Fruit fly (Drosophila melanogaster): Measurements from ENCODE around the gene CG34135.

The CG34135 gene

DNA sequence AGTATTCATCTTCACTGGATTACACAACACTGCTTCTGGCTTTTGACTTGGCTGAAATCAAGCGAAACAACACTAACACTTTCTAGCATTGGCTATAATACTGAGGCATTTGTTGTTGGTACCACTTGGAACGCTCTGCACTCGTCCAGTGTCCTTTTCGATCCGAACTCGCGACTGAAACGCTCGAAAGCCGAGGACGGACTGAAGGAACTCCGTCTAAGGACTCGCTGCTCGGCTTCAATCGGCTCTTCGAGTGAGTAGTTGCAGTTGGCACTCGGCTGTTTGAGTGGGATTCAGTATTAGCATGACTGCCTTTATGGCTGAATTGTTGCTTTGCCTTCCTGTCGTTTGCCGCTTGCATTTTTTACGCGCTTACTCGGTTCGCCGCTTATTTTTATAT, at the start of gene CG34135, which contains the start of gene CG11768:
CG34135 (minus strand) TSS at position 194 of the 400 bp plus-strand sequence.
CG11768 (minus strand) TSS at position 203 of the 400 bp plus-strand sequence.
- TF ChIP-seq noc (tag; optimal IDR thresholded peaks at IDR 0.05), result no peak

DNA sequence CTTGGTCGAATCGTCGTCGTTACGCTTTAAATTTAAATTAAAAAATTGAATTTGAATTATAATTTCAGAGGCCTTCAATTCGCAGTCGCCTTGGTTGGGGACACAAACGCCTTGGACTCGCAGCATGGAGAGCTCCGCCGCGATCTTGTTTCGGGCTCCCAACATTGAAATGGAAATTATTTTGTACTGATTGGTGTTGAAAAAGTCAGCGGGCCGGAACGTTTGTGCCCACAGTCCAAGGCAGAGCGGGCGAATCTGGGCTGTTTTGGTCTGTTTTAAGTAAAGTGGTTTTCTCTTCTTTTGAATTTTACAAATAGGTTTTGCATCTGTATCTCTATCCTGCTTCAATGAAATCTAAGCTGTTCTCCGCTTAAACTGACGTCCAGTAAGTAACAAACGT, 47.1 kb upstream of the CG34135 start:
- TF ChIP-seq noc (tag; optimal IDR thresholded peaks at IDR 0.05), result no peak

DNA sequence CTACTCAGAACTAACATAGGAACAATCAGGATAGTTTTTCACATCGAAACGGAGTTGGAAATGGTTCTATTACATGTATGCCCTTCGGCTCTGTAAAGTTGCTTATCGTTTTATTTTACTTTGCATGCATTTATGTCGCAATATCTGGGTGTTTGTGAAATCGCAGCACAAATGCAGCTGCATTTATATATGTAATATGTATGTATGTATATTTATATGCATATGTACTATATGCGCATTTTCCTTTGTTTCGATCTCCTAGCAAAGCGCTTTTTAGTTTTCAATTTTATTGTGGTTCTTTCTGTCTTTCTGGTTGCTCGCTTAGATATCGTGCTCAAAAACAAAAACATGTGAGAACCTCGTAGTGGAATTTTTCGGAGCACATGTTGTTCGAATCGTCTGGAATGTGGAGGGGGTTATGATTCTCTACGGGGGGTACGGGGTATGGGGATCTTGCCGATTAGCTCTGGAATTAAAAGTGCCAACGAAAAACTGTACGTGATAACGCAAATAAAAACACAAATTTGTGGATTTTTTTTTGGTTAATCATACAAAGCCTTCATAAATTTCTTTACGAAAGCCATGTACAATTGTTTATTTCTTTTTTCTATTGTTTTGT, 46.1 kb upstream of the CG34135 start:
- TF ChIP-seq noc (tag; optimal IDR thresholded peaks at IDR 0.05), result peak; percentile 47

DNA sequence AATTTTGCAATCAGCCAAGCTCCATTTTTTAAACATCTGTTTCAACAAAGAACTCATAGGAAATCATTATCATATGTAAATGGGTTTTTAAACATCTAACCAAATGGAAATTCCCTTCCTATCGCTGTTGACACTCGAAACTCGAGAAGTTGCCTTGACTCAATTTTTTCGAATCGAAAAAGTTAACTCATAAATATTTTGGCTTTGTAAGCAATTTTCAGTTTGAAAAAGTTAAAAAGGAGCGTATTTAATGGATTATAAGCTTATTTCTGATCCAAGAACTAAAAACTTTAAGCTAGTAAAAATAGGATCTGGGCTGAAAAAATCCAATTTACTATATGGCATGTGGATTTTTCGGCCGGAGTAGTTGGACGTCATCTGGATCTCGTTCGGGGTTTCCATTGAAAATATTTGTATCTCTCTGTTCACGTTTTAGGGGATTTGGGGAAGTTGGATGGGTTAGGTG, 45.2 kb upstream of the CG34135 start, which contains the start of gene CG9837:
CG9837 (minus strand) TSS at position 416 of the 466 bp plus-strand sequence.
- no peak for TF ChIP-seq noc (tag; optimal IDR thresholded peaks at IDR 0.05)

DNA sequence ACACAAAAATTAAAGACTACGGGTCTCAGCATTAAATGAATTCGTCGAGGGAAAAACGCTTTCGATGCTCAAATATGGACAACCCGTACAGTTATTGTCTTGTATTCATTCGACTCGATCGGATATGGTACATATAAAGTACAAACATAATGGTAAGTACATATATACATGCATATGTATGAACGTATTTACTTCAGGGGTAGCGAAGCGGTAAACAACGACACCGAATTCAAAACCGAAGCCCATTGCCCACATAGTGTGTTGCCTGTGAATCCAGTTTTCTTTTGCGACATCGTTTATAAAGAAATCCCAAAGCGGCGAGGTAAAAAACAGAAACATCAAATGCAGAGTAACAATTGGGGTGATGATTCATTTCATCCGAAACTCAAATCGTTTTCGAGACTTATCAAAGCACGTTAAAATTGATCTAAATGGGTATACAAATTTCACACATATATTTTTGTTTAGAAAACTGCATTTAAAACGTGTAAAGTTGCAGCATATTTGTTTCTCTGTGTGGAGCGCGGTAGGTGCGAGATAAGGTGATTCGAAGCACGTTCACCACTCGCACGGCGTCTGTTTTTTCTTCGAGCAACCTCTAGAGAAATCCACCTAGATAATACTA, 44.5 kb upstream of the CG34135 start:
- peak; percentile 3 for TF ChIP-seq noc (tag; optimal IDR thresholded peaks at IDR 0.05)

DNA sequence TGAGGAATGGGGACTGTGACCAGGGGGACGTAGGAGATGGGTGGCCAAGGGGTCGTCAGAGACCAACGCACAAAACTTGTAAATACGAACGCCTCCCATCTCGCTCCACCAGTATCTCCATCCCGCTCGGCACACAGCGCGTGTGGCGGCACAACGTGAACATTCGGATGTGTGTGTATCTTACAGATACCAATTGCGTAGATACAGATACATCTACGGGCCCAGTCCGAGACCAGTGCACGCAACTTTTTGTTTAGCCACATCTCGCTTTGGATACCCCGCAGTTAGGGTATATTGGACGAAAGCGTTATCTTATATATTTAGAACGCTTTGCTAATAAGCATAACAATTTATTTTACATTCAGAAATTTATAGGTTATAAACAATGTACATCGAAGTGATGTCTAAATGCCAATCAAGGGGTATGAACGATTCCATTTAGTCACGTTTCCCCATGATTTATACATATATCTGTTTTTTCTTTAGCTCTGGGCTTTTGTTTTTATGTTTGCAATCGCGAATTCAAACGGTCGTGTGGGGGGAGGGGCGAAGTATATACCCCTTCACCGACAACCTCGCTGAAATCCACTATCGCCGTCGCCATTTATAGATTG, 43.4 kb upstream of the CG34135 start:
- TF ChIP-seq noc (tag; optimal IDR thresholded peaks at IDR 0.05), result peak; percentile 100

DNA sequence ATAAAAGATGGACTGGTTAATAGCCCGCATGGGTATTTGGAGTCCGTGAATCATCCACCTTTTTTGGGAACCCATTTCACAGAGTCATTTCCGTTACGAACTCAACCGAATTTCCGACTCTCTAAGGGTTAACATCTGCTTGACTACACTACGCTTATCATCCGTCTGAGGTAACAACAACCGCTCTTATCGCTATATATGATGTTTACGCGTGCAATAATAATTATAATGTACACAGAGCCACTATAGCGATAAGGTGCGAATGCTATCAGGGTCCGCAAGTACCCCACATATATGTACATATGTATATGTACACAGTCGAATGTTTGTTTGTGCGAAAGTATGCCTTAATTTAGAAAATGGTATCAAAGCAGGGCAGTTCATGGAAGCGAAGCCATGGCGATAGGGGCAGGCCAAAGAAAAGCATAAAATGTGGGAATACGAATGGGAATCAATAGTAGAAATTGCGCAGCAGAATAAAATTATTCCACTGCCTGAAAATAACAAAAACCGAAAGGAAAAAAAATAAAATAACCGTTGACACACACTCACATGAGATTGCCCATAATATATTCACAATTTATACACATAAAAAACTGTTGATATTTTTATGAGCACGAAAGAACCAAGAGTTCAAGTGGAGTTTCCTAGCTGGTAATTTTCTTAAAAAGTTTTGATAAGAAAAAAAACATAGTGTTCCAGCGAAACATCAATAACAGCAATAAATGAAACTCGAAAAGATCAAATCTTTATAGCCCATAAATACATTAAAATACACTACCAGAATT, 42.6 kb upstream of the CG34135 start:
- TF ChIP-seq noc (tag; optimal IDR thresholded peaks at IDR 0.05), result peak; percentile 74

DNA sequence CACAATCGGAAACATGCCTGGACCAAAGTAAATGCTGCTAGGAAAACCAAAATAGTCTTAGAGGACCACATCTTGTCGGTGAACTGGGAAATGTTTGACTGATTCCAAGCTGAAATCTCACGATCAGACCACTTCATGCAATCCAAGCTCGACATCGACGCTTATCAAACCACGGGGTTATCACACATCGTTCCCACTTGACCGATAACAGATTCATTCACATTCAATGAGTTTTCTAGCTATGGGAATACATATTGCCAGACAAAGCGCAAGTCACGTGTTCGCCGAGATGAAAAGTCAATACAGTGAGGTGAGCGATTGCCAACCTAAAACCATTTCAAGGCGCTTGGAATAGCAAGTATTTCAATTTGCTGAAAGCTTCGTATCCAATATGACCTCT, 41.7 kb upstream of the CG34135 start:
- peak; percentile 29 for TF ChIP-seq noc (tag; optimal IDR thresholded peaks at IDR 0.05)

DNA sequence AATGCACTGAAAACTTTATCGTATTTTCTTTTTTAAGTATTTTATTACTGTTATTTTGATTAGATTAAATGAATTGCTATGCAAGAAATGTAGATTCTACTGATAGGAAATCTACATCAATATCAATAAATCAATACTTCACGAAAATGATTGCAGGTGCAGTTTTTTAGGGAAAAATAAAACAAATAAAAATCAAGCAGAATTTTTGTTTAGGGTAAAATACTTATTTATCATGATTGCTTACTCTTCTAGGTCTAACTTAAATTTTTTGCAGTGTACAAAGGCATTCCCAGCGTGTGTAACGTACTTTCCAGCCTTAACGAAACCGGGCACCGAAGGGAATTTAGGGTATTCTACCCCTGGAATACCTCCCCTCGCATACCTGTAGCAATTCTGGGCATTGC, 40.5 kb upstream of the CG34135 start:
- TF ChIP-seq noc (tag; optimal IDR thresholded peaks at IDR 0.05), result peak; percentile 30

DNA sequence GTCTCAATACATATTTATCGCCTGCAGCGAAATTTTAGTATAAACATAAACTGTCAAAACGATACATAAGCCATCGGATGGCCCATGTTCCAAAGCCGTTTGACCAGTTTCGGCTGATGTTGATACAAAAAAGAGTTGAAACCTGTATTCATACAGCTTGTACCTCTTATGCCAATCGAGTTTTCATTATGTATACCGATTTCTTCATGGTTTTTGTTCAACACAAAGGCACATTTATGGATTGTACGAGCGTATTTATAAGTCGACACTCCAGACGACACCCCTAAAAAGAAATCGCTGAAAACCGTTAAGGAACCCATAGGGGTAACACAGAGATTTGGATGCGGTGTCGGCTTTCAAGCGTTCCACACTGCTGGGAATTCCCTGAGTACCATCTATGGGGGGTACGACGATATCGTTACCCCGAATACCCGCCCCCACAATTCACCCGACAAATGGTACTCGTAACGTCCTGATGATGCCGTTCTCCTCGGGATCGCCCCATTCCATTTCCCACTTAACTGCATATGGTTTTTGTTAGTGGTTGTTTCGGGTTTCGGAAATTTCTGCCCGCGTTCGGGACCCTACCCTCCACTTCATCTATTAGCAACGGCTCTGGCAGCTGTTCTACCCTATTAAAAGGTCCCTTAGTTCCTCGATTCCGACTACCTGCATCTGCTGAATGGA, 40.0 kb upstream of the CG34135 start:
- TF ChIP-seq noc (tag; optimal IDR thresholded peaks at IDR 0.05), result no peak

DNA sequence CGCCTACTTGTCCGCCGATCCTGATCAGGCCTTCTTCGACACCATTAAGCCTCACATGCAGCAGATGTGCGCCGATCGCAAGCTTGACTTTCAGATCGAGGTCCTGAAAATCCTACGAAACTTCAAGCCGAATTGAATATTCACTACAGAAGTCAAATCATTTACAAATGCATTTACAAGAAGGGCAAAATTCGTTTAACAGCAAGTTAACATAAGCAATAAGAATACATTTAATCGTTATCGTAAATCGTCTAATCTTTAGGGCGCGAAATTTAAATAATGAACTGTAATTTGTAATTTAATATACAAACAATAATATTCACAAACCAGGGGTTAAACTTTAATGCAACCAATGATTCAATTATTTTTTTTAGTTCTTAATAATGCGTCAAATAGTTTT, 39.1 kb upstream of the CG34135 start:
- TF ChIP-seq noc (tag; optimal IDR thresholded peaks at IDR 0.05), result no peak

DNA sequence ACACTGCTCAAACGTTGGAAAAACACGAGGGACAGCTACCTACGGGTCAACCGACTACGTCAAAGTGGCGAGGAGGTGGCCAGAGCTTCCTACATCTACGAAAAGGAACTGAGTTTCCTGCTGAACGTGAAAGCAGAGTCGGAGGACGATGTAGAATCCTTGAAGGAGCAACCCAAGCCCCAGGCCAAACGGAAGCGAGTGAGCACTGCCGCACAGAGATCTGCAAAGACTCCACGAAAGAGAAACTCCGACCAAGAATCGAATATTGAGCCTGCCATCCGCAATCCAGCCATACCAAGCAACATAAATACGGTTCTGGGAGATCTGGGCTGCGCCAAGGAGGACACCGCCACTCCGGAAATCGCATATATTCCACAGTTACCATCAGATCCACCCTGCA, 38.6 kb upstream of the CG34135 start:
- no peak for TF ChIP-seq noc (tag; optimal IDR thresholded peaks at IDR 0.05)

DNA sequence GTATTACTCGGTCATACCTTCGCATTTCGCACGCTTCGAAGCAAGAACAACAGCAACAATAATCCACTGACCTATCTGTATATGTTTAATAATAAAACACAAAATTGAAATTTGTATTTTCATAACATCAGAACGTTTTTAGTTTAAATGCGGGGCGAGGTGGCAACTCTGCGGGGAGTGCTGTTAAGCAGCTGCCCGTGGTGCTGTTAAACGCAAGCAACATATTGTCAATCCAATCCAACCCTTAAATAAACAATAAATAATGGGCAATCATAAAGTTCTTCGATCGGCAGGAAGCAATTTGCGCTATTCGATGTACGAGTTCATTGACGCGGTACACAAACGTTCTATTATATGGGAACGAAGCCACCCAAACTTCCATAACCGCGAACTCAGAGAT, 38.1 kb upstream of the CG34135 start, which contains the start of gene hng2:
hng2 (plus strand) TSS at position 219 of the 400 bp plus-strand sequence.
- TF ChIP-seq noc (tag; optimal IDR thresholded peaks at IDR 0.05), result no peak

DNA sequence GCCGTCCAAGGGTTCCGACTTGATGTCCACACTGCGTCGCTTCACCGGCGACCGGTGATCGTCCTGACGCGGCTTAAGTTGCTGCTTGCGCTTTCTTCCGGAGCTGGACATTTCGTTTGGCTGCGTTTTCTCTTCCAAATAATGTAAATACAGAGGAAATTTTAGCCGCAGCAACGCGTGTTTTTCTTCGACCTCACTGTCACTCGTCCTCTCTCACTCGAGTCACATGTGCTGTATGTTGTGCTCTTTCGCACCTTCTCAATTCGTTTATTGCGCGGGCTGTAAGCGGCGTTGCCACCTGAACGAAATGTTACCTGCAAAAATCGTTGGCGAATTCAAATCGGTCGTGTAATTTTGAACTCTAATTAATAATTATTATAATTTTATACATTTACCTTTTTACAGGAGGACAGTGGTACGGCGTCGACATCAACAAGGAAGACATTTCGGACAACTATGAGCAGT, 37.4 kb upstream of the CG34135 start, which contains the start of gene CG9839:
CG9839 (minus strand) TSS at position 415 of the 465 bp plus-strand sequence.
- TF ChIP-seq noc (tag; optimal IDR thresholded peaks at IDR 0.05), result no peak

DNA sequence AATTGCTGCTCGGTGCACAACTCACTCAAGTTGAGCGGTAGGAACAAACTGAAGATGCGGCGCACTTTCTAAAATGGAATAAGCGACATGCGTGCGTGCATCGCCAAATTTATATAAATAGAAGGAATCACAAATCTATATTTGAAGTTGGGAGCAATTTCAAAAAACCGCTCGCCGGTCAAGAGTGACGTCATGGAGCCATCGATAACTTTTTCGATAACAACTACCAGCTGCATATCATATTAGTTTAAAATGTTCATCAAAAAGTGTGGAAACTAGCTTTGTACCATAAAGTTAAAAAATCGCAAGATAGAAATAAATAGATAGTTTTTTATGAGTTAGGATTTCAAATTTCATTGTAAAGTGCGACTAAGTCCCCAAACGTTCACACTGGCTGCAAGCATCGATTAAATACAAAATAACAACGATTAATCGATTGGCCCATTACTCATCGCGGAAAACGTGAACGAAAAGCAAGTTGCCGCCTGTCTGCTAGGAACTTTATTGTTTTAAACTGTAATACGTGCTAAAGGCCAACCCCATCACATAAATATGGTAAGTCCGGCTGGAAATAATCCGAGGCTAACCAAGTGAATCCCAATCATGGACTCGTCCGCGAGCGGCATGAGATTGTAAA, 33.3 kb upstream of the CG34135 start, which contains the start of the genes Pif1A, Pif1B and CCT7:
Pif1A (minus strand) TSS at position 51 of the 637 bp plus-strand sequence.
Pif1B (minus strand) TSS at position 51 of the 637 bp plus-strand sequence.
CCT7 (plus strand) TSS at position 439 of the 637 bp plus-strand sequence.
- peak; percentile 9 for TF ChIP-seq noc (tag; optimal IDR thresholded peaks at IDR 0.05)
